Worm (Caenorhabditis elegans): ENCODE measurements around the gene btb-12.
"Not testable (repeated sequence)": the region's sequence is repeated elsewhere in the genome, so short reads cannot be mapped to it uniquely, and the experiment has no call there.

Gene btb-12

ce11 chrII:1636392-1636791, 18.6 kb upstream of the btb-12 start, which contains the start of gene srg-20:
Gene srg-20 (plus strand): TSS chrII:1636692.
- TF ChIP-seq lsy-12 (tag; optimal IDR thresholded peaks at IDR 0.05); unc-39 (tag; optimal IDR thresholded peaks at IDR 0.05); ama-1 (optimal IDR thresholded peaks at IDR 0.05): not testable (repeated sequence)

- no peak for TF ChIP-seq egl-27 (tag; optimal IDR thresholded peaks at IDR 0.05)
- TF ChIP-seq ceh-16 (tag; optimal IDR thresholded peaks at IDR 0.05), result no peak
- no peak for TF ChIP-seq daf-12 (tag; optimal IDR thresholded peaks at IDR 0.05)
- no peak for TF ChIP-seq nfya-1 (tag; optimal IDR thresholded peaks at IDR 0.05; ENCODE audit: insufficient read depth)
- no peak for TF ChIP-seq fkh-2 (tag; optimal IDR thresholded peaks at IDR 0.05)
- no peak for TF ChIP-seq lsy-12 (tag; optimal IDR thresholded peaks at IDR 0.05)
- TF ChIP-seq pqm-1 (tag; optimal IDR thresholded peaks at IDR 0.05), result no peak
- no peak for TF ChIP-seq nhr-77 (tag; optimal IDR thresholded peaks at IDR 0.05)
- TF ChIP-seq elt-1 (tag; optimal IDR thresholded peaks at IDR 0.05), result no peak
- no peak for TF ChIP-seq nhr-28 (tag; optimal IDR thresholded peaks at IDR 0.05)
- TF ChIP-seq elt-2 (tag; optimal IDR thresholded peaks at IDR 0.05), result no peak
- no peak for TF ChIP-seq zag-1 (tag; optimal IDR thresholded peaks at IDR 0.05)
Observed at ce11 chrII:1640496-1640895, 14.5 kb upstream of the btb-12 start, which contains the start of gene srh-72. Gene srh-72 (minus strand): TSS chrII:1640596.

- TF ChIP-seq nhr-77 (tag; optimal IDR thresholded peaks at IDR 0.05) (no peak), ama-1 (optimal IDR thresholded peaks at IDR 0.05) (no peak), zag-1 (tag; optimal IDR thresholded peaks at IDR 0.05) (no peak), ceh-82 (tag; optimal IDR thresholded peaks at IDR 0.05) (no peak), jun-1 (tag; optimal IDR thresholded peaks at IDR 0.05) (no peak), ZK546.5 (tag; optimal IDR thresholded peaks at IDR 0.05) (no peak), ceh-28 (tag; optimal IDR thresholded peaks at IDR 0.05) (no peak), ztf-11 (tag; optimal IDR thresholded peaks at IDR 0.05) (no peak), unc-62 (GFP tag; optimal IDR thresholded peaks at IDR 0.05) (no peak), nhr-237 (tag; optimal IDR thresholded peaks at IDR 0.05) (no peak), aly-2 (tag; optimal IDR thresholded peaks at IDR 0.05) (no peak), mml-1 (tag; optimal IDR thresholded peaks at IDR 0.05) (no peak), pqm-1 (tag; optimal IDR thresholded peaks at IDR 0.05) (no peak), skn-1 (tag; optimal IDR thresholded peaks at IDR 0.05) (no peak)
Observed at ce11 chrII:1644777-1645348, 10.2 kb upstream of the btb-12 start, which contains the start of gene ZC204.6. Gene ZC204.6 (minus strand): TSS chrII:1644827.

ce11 chrII:1646199-1646598, 8.8 kb upstream of the btb-12 start, which contains the start of gene ZC204.17:
Gene ZC204.17 (minus strand): TSS chrII:1646299.
- no peak for TF ChIP-seq lin-15B (tag; optimal IDR thresholded peaks at IDR 0.05)

- no peak for TF ChIP-seq aly-2 (tag; optimal IDR thresholded peaks at IDR 0.05)
- no peak for TF ChIP-seq unc-39 (tag; optimal IDR thresholded peaks at IDR 0.05)
- TF ChIP-seq fkh-10 (GFP tag; optimal IDR thresholded peaks at IDR 0.05), result peak; percentile 44
- TF ChIP-seq ceh-82 (tag; optimal IDR thresholded peaks at IDR 0.05), result no peak
Observed at ce11 chrII:1648768-1649167, 6.2 kb upstream of the btb-12 start, which contains the start of gene fbxb-21. Gene fbxb-21 (minus strand): TSS chrII:1648868.

- TF ChIP-seq jun-1 (tag; optimal IDR thresholded peaks at IDR 0.05) (no peak), lin-15B (tag; optimal IDR thresholded peaks at IDR 0.05) (no peak), nhr-11 (tag; optimal IDR thresholded peaks at IDR 0.05) (no peak), ztf-11 (tag; optimal IDR thresholded peaks at IDR 0.05) (no peak), lin-39 (tag; optimal IDR thresholded peaks at IDR 0.05) (no peak), zag-1 (tag; optimal IDR thresholded peaks at IDR 0.05) (no peak), tbx-2 (tag; optimal IDR thresholded peaks at IDR 0.05) (no peak), egl-5 (tag; optimal IDR thresholded peaks at IDR 0.05) (no peak), ama-1 (optimal IDR thresholded peaks at IDR 0.05) (no peak), snpc-4 (tag; optimal IDR thresholded peaks at IDR 0.05) (no peak)
Observed at ce11 chrII:1650502-1650901, 4.5 kb upstream of the btb-12 start, which contains the start of gene fbxb-20. Gene fbxb-20 (minus strand): TSS chrII:1650602.

All from whole organism, L3 larva.